Worm (Caenorhabditis elegans) whole organism, L4/young adult: ENCODE measurements around the gene C08F1.8.

ENCODE experiments used
- W03F9.2 ChIP-seq: fragments of 150-350 bp; optimal IDR thresholded peaks from 2 replicates; lab custom pipeline; 2014; ENCODE audit warnings: missing biosample characterization, missing genetic modification characterization
- dao-5 ChIP-seq: sonication (generic microtip); optimal IDR thresholded peaks from 2 replicates; lab custom pipeline; 2016; ENCODE audit warnings: missing genotype, missing genetic modification characterization, moderate library complexity, missing compliant biosample characterization
- him-1 ChIP-seq: sonication (generic microtip); optimal IDR thresholded peaks from 2 replicates; lab custom pipeline; 2016; ENCODE audit warnings: missing genotype, missing genetic modification reagents, missing genetic modification characterization, missing compliant biosample characterization

- TF ChIP-seq W03F9.2 (no peak), him-1 (no peak), dao-5 (no peak)
These were observed 20.9 kb downstream of the C08F1.8 start for ce11 chrII:1787208-1787607.
